Fruit fly (Drosophila melanogaster) whole organism, pupa: Measurements from ENCODE around the gene c11.1.

Experiments
- CG10348 ChIP-seq: fragments of 200-800 bp; sonication (Bioruptor generic); IDR thresholded peaks from 2 replicates; pipeline ENCODE4 v1.3.6; 2022; ENCODE audit warnings: missing biosample characterization, missing genetic modification characterization
- CG12605 ChIP-seq: fragments of 200-800 bp; sonication (Bioruptor generic); IDR thresholded peaks from 2 replicates; pipeline ENCODE4 v1.3.6; 2022; ENCODE audit warnings: missing biosample characterization, missing genetic modification characterization
- CG13204 ChIP-seq: fragments of 200-800 bp; sonication (Bioruptor generic); optimal IDR thresholded peaks from 2 replicates; lab custom pipeline; 2018; ENCODE audit warnings: missing biosample characterization, mild to moderate bottlenecking, missing genetic modification characterization, moderate library complexity
- CG14655 ChIP-seq: fragments of 200-800 bp; sonication (Bioruptor generic); optimal IDR thresholded peaks from 3 replicates; lab custom pipeline; 2017; ENCODE audit warnings: mild to moderate bottlenecking, missing biosample characterization, missing genetic modification reagents, missing genetic modification characterization
- CG15710 ChIP-seq: fragments of 200-800 bp; sonication (Bioruptor generic); optimal IDR thresholded peaks from 2 replicates; lab custom pipeline; 2018; ENCODE audit warnings: missing biosample characterization, mild to moderate bottlenecking, missing genetic modification characterization, moderate library complexity
- CG17806 ChIP-seq: fragments of 200-800 bp; sonication (Bioruptor generic); optimal IDR thresholded peaks from 2 replicates; lab custom pipeline; 2018; ENCODE audit warnings: missing biosample characterization, mild to moderate bottlenecking, missing genetic modification characterization, moderate library complexity
- CG32121 ChIP-seq: fragments of 200-800 bp; sonication (Bioruptor generic); IDR thresholded peaks from 2 replicates; pipeline ENCODE4 v1.3.6; 2022; ENCODE audit warnings: missing biosample characterization, missing genetic modification characterization
- CG34367 ChIP-seq: fragments of 200-800 bp; sonication (Bioruptor generic); optimal IDR thresholded peaks from 2 replicates; lab custom pipeline; 2018; ENCODE audit warnings: missing biosample characterization, mild to moderate bottlenecking, missing genetic modification characterization
- CG4496 ChIP-seq: fragments of 200-800 bp; sonication (Bioruptor generic); IDR thresholded peaks from 3 replicates; pipeline ENCODE4 v1.3.6; 2022; ENCODE audit warnings: missing biosample characterization, missing genetic modification characterization
- CG8159 ChIP-seq: fragments of 200-800 bp; sonication (Bioruptor generic); optimal IDR thresholded peaks from 3 replicates; lab custom pipeline; 2018; ENCODE audit warnings: missing biosample characterization, mild to moderate bottlenecking, missing genetic modification characterization, moderate library complexity
- CG8301 ChIP-seq: fragments of 200-800 bp; sonication (Bioruptor generic); optimal IDR thresholded peaks from 2 replicates; lab custom pipeline; 2018; ENCODE audit warnings: missing biosample characterization, mild to moderate bottlenecking, missing genetic modification characterization
- CG9948 ChIP-seq: fragments of 200-800 bp; sonication (Bioruptor generic); optimal IDR thresholded peaks from 2 replicates; lab custom pipeline; 2018; ENCODE audit warnings: missing biosample characterization, mild to moderate bottlenecking, missing genetic modification characterization, moderate library complexity
- D1 ChIP-seq: fragments of 200-800 bp; sonication (Bioruptor generic); optimal IDR thresholded peaks from 2 replicates; lab custom pipeline; 2018; ENCODE audit warnings: missing biosample characterization, mild to moderate bottlenecking, missing genetic modification characterization, moderate library complexity
- EcR ChIP-seq: fragments of 200-800 bp; sonication (Bioruptor generic); optimal IDR thresholded peaks from 3 replicates; lab custom pipeline; 2019; ENCODE audit warnings: missing biosample characterization, missing genetic modification characterization, mild to moderate bottlenecking, moderate library complexity, missing genetic modification reagents
- Ets98B ChIP-seq: fragments of 200-800 bp; sonication (Bioruptor generic); IDR thresholded peaks from 2 replicates; pipeline ENCODE4 v1.3.6; 2022; ENCODE audit warnings: missing biosample characterization, missing genetic modification characterization
- Pif1A ChIP-seq: fragments of 200-800 bp; sonication (Bioruptor generic); optimal IDR thresholded peaks from 3 replicates; lab custom pipeline; 2016; ENCODE audit warnings: missing biosample characterization, missing genetic modification characterization
- Pif1B ChIP-seq: fragments of 200-800 bp; sonication (Bioruptor generic); optimal IDR thresholded peaks from 3 replicates; lab custom pipeline; 2016; ENCODE audit warnings: missing biosample characterization, missing genetic modification characterization
- Snoo ChIP-seq: fragments of 200-800 bp; sonication (Bioruptor generic); optimal IDR thresholded peaks from 3 replicates; lab custom pipeline; 2017; ENCODE audit warnings: missing biosample characterization, mild to moderate bottlenecking, missing genetic modification characterization, inconsistent platforms
- fd96Ca ChIP-seq: fragments of 200-800 bp; sonication (Bioruptor generic); IDR thresholded peaks from 3 replicates; pipeline ENCODE4 v1.3.6; 2022; ENCODE audit warnings: missing biosample characterization, missing genetic modification characterization
- gl ChIP-seq: fragments of 200-800 bp; sonication (Bioruptor generic); optimal IDR thresholded peaks from 2 replicates; lab custom pipeline; 2018; ENCODE audit warnings: missing biosample characterization, mild to moderate bottlenecking, missing genetic modification characterization
- rn ChIP-seq: fragments of 200-800 bp; sonication (Bioruptor generic); IDR thresholded peaks from 2 replicates; pipeline ENCODE4 v1.3.6; 2022; ENCODE audit warnings: missing biosample characterization, missing genetic modification characterization

The c11.1 gene

DNA sequence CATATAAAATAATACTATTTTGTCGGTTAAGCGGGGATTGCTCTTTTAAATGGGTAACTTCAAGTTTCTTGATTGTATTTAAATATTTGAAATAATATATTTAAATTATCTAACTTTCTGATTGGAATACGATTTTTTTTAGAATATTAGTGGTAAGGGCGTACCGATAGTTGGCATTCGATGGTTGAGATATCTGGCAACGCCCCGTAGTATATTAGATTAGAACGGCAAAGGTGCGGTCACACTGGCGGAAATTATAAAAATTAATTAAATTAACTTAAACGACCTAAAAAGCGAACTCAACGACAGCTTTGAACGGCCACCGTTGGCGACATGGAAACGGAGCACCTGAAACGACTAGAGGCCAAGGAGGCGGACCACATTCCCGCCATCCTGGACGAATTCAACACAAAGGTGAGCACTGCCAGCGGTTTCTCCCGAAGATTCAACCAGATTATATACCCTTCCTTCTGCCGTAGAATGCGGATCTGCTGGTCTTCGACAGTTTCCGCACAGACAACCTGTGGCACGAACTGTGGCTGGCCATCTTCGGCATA, 26.9 kb downstream of the c11.1 start, which contains the start of gene ric8a:
Gene ric8a, plus strand, starts transcription at position 205 of the 557 bp plus-strand sequence.
- no peak for TF ChIP-seq CG15710 (tag; lab: Kevin White, UChicago)
- TF ChIP-seq CG17806, result no peak
- TF ChIP-seq CG8159 (tag; lab: Kevin White, UChicago), result peak; percentile 24
- TF ChIP-seq CG9948 (tag; lab: Kevin White, UChicago), result no peak
- no peak for TF ChIP-seq fd96Ca (GFP tag; lab: Robert Waterston, UW)

DNA sequence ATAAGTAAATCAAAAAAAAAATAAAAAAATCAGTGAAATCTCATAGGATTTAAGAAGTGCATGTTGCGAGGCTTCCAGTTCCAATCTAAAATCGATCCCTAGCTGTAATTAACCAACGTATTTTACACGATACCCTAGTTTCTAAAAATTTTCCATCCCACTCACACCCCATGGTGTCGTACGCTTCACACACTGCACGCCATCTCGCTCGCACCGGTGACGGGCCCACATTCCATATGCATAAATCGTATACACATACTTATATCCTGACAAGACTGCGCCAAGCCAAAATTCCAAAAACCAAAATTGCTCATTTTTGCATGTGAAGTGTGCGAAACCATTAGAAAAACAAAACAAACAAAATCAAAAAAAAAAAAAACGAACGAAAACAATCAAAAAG, 27.9 kb downstream of the c11.1 start:
- TF ChIP-seq CG12605 (GFP tag; lab: Robert Waterston, UW) (no peak), Pif1B (GFP tag; lab: Kevin White, UChicago) (no peak), Snoo (no peak), CG14655 (no peak), CG8159 (tag; lab: Kevin White, UChicago) (no peak), EcR (GFP tag; lab: Kevin White, UChicago) (no peak), CG8301 (no peak)
- TF ChIP-seq, all 21 proteins: peak for 0

DNA sequence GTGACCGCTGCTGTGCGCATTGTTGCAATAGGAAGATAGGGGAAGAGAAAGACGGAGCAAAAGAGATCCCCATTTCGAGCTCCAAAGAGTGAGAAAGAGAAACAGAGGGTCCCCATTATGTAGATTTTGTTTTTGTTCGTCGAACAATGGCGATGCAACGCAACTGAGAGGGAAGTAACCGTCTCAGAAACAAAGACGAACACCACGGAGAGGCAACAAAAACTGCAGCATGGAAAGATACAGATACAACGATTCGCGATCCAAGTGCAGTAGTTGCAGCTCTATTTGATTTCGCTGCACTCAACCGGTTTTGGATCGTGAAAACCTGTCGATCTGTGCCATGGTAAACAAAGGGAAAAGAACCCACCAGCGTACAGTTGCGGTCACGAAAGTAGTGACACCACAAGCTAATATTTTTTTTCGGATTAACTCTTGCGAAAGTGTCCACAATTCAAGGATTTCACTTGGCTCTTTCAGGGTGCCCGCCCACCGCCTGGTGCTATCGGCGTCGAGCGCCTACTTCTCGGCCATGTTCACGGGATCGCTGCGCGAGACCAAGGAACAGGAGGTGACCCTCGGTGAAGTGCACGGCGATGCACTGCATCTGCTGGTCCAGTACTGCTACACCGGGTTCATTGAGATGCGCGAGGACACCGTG, 30.7 kb downstream of the c11.1 start:
- TF ChIP-seq CG34367 (tag; lab: Kevin White, UChicago), result peak; percentile 0
- TF ChIP-seq CG15710 (tag; lab: Kevin White, UChicago), result no peak
- TF ChIP-seq CG4496 (GFP tag; lab: Robert Waterston, UW), result peak; percentile 65
- no peak for TF ChIP-seq Pif1B (GFP tag; lab: Kevin White, UChicago)
- TF ChIP-seq CG14655, result no peak
- TF ChIP-seq fd96Ca (GFP tag; lab: Robert Waterston, UW), result peak; percentile 55; the same call in 1 of the 3 replicates
- no peak for TF ChIP-seq Pif1A
- no peak for TF ChIP-seq CG17806
- peak; percentile 18 for TF ChIP-seq CG9948 (tag; lab: Kevin White, UChicago)
- no peak for TF ChIP-seq CG10348
- TF ChIP-seq EcR (GFP tag; lab: Kevin White, UChicago), result peak; percentile 60
- peak; percentile 34 for TF ChIP-seq CG12605 (GFP tag; lab: Robert Waterston, UW)
- no peak for TF ChIP-seq rn (GFP tag; lab: Robert Waterston, UW)
- no peak for TF ChIP-seq D1 (tag; lab: Kevin White, UChicago)
- TF ChIP-seq gl (tag; lab: Kevin White, UChicago), result no peak
- no peak for TF ChIP-seq CG8301
- no peak for TF ChIP-seq CG8159 (tag; lab: Kevin White, UChicago)
- no peak for TF ChIP-seq CG13204 (GFP tag; lab: Kevin White, UChicago)
- TF ChIP-seq Snoo, result no peak
- TF ChIP-seq CG32121, result peak; percentile 49; the same call in 1 of the 2 replicates
- TF ChIP-seq Ets98B, result peak; percentile 40; the same call in 1 of the 2 replicates

DNA sequence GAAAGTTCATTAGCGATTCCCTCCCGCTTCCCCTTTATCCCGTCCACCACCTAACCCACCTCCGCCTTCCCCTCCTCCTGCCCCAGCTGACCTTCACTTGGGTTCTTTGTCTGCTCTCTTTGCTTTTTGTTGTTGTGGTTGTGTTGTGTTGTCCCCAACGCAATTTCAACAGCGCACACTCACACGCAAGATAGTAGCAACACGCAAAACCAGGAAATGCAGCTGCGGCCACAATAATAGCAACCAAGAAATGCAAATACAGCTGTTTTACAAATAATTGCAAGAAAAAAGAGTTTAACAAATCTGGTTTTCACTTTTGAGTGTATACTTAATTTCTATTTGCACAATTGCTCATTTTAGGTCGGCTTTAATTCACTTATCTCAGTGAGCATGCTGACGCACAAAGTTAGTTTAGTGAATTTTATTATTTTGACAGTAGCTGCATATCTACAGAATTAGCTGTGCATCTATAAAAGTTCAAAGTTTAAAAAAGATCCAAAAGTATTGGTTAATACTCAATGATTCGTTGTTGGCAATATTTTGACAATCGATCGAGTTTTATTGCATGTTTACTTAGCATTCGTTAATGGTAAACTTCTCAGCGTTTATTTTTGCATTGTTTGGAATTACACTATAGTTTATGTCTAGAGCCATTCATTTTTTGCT, 31.6 kb downstream of the c11.1 start:
- peak; percentile 63 for TF ChIP-seq CG8159 (tag; lab: Kevin White, UChicago)
- TF ChIP-seq Pif1B (GFP tag; lab: Kevin White, UChicago), result no peak
- peak; percentile 63 for TF ChIP-seq Ets98B
- TF ChIP-seq CG13204 (GFP tag; lab: Kevin White, UChicago), result no peak
- TF ChIP-seq D1 (tag; lab: Kevin White, UChicago), result no peak
- TF ChIP-seq CG8301, result peak; percentile 51
- peak; percentile 60 for TF ChIP-seq Pif1A
- 0 out of 2 replicates have a peak, but pooled peaks have one; percentile 21 for TF ChIP-seq rn (GFP tag; lab: Robert Waterston, UW)
- peak; percentile 64 for TF ChIP-seq CG14655
- peak; percentile 43 for TF ChIP-seq CG15710 (tag; lab: Kevin White, UChicago)
- peak; percentile 6 for TF ChIP-seq gl (tag; lab: Kevin White, UChicago)
- no peak for TF ChIP-seq Snoo
- TF ChIP-seq EcR (GFP tag; lab: Kevin White, UChicago), result peak; percentile 79
- no peak for TF ChIP-seq CG10348
- peak; percentile 55 for TF ChIP-seq CG34367 (tag; lab: Kevin White, UChicago)
- TF ChIP-seq CG32121, result peak; percentile 77
- peak; percentile 56; the same call in 1 of the 2 replicates for TF ChIP-seq CG12605 (GFP tag; lab: Robert Waterston, UW)
- peak; percentile 48 for TF ChIP-seq CG17806
- TF ChIP-seq CG4496 (GFP tag; lab: Robert Waterston, UW), result peak; percentile 72
- peak; percentile 13 for TF ChIP-seq CG9948 (tag; lab: Kevin White, UChicago)
- TF ChIP-seq fd96Ca (GFP tag; lab: Robert Waterston, UW), result peak; percentile 76

DNA sequence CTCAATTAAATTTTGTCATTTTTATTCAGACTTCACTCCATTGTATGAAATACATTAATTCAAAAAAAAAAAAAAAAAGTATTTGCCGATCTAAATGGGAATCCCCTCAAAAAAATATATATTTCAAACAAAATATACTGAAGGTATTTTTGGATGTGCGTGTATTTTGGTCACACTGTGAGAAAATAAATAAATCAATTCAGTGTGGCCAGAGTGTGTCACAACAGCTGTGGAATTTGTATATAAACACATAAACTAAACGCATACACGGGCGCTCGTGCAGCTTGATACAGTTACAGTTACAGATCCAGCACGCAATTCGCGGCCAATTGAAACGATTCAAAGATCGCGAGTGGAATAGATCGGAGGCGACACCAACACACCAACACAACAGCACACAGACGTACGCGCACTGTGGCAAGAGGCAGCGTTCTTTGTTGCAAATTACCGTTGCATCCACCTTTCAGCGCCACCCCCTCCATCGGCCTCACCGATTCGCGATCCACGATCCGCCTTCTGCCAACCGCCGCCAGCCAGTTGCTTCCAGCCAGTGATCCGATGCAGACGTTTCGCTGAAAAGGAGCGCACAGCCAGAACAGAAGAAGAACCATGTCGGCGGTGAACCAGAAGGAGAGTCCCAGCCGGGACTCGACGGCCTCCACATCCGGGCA, 32.6 kb downstream of the c11.1 start, which contains the start of gene CG17754:
Gene CG17754, plus strand, starts transcription at position 260 of the 671 bp plus-strand sequence.
- TF ChIP-seq Pif1B (GFP tag; lab: Kevin White, UChicago) (no peak), EcR (GFP tag; lab: Kevin White, UChicago) (no peak), CG4496 (GFP tag; lab: Robert Waterston, UW) (peak; percentile 61), fd96Ca (GFP tag; lab: Robert Waterston, UW) (0 out of 3 replicates have a peak, but pooled peaks have one; percentile 41), Snoo (no peak), CG13204 (GFP tag; lab: Kevin White, UChicago) (no peak)
